Fruit fly (Drosophila melanogaster) whole organism, adult: ENCODE data around the gene CG15035.

Experiments used
- CG14711 ChIP-seq: fragments of 200-800 bp; sonication (Bioruptor generic); optimal IDR thresholded peaks from 2 replicates; lab custom pipeline; 2018; ENCODE audit warnings: missing biosample characterization, mild to moderate bottlenecking, missing genetic modification characterization, moderate library complexity
- CG1620 ChIP-seq: fragments of 200-800 bp; sonication (Bioruptor generic); optimal IDR thresholded peaks from 2 replicates; lab custom pipeline; 2016; ENCODE audit warnings: missing biosample characterization, missing genetic modification characterization
- CG7101 ChIP-seq: fragments of 200-800 bp; sonication (Bioruptor generic); optimal IDR thresholded peaks from 2 replicates; lab custom pipeline; 2018; ENCODE audit warnings: missing biosample characterization, mild to moderate bottlenecking, missing genetic modification characterization, moderate library complexity
- Clk ChIP-seq: fragments of 200-800 bp; sonication (Bioruptor generic); optimal IDR thresholded peaks from 2 replicates; lab custom pipeline; 2017; ENCODE audit warnings: missing biosample characterization, missing genetic modification characterization
- bab1 ChIP-seq: fragments of 200-800 bp; sonication (Bioruptor generic); optimal IDR thresholded peaks from 3 replicates; lab custom pipeline; 2019; ENCODE audit warnings: missing biosample characterization, mild to moderate bottlenecking, missing genetic modification characterization, moderate library complexity
- cic ChIP-seq: fragments of 200-800 bp; sonication (Bioruptor generic); optimal IDR thresholded peaks from 2 replicates; lab custom pipeline; 2017; ENCODE audit warnings: missing biosample characterization, mild to moderate bottlenecking, missing genetic modification characterization, moderate library complexity
- pad ChIP-seq: fragments of 200-800 bp; sonication (Bioruptor generic); optimal IDR thresholded peaks from 3 replicates; lab custom pipeline; 2017; ENCODE audit warnings: missing biosample characterization, missing genetic modification characterization, mild to moderate bottlenecking, moderate library complexity, missing genetic modification reagents
- tj ChIP-seq: fragments of 200-800 bp; sonication (Bioruptor generic); optimal IDR thresholded peaks from 3 replicates; lab custom pipeline; 2017; ENCODE audit warnings: missing biosample characterization, mild to moderate bottlenecking, missing genetic modification characterization, moderate library complexity

DNA sequence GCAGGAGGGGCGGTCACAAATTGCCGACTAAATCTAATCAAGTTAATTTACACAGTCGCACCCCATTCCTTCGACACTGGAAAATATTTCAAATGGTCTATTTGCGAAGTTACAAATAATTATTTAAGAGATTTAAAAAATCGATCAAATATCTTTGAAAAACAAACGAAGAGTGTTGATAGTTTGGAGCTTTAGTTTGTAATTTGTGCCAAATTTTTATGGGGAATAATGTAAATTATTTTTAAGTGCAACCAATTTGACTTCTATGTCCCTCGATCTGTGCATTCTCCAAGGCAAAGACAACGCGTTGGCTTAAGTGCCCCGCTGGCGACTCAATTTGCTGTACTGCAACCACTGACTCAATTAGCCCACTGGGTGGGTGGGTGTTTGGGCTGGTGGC, 14.9 kb upstream of the CG15035 start:
- no peak for TF ChIP-seq CG14711
- TF ChIP-seq bab1: no peak
- TF ChIP-seq tj (GFP tag; lab: Kevin White, UChicago): no peak
- TF ChIP-seq cic (GFP tag; lab: Kevin White, UChicago): no peak
- TF ChIP-seq CG7101 (tag; lab: Kevin White, UChicago): no peak
- no peak for TF ChIP-seq Clk
- TF ChIP-seq CG1620 (GFP tag; lab: Kevin White, UChicago): no peak
- TF ChIP-seq pad: no peak
